Fruit fly (Drosophila melanogaster) whole organism, adult: ENCODE measurements around the gene CG46304.

Experiments
- Mnt ChIP-seq: fragments of 200-800 bp; sonication (Bioruptor generic); optimal IDR thresholded peaks from 2 replicates; lab custom pipeline; 2016; ENCODE audit warnings: missing biosample characterization, mild to moderate bottlenecking, missing genetic modification characterization
- kay ChIP-seq: fragments of 200-800 bp; sonication (Bioruptor generic); peaks from one replicate; lab custom pipeline; 2016; ENCODE audit warnings: missing biosample characterization, missing genetic modification characterization, borderline replicate concordance
- tj ChIP-seq: fragments of 200-800 bp; sonication (Bioruptor generic); optimal IDR thresholded peaks from 3 replicates; lab custom pipeline; 2017; ENCODE audit warnings: missing biosample characterization, mild to moderate bottlenecking, missing genetic modification characterization, moderate library complexity
- toe ChIP-seq: fragments of 200-800 bp; sonication (Bioruptor generic); optimal IDR thresholded peaks from 2 replicates; lab custom pipeline; 2016; ENCODE audit warnings: missing biosample characterization, missing genetic modification characterization

DNA sequence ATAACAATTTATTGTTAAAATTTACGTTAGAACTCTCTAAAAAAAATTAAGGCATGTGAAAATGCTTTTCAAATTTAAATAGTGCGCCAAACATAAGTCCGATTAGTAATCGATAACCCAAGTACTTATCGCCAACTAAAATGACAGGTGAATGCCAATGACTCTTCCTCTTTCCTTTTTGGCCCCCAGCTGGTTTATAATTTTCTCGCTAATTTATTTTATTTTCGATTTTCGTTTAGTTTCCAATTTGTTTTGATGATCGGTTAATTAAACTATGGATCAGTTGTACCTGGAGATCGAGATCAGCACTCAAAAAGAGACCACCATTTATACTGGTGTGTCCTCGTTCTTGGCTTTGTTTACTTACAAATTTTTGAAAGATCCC is 2.6 kb downstream of the CG46304 start, which contains the start of gene CG10428:
- TF ChIP-seq toe (GFP tag; lab: Kevin White, UChicago) (no peak), tj (no peak), Mnt (GFP tag; lab: Kevin White, UChicago) (no peak), kay (no peak)
